Worm (Caenorhabditis elegans): ENCODE measurements around the gene B0336.13.

- no peak for TF ChIP-seq klf-2 (GFP tag; conservative IDR thresholded peaks at IDR 0.05)
- no peak for TF ChIP-seq ztf-29 (GFP tag; IDR thresholded peaks at IDR 0.05)
- no peak for TF ChIP-seq ref-1 (GFP tag; conservative IDR thresholded peaks at IDR 0.05)
- TF ChIP-seq ztf-23 (GFP tag; IDR thresholded peaks at IDR 0.05): no peak
- TF ChIP-seq med-1 (GFP tag; optimal IDR thresholded peaks at IDR 0.05; ENCODE audit: insufficient read depth): no peak
- TF ChIP-seq flt-1 (GFP tag; IDR thresholded peaks at IDR 0.05): no peak
- TF ChIP-seq cog-1 (tag; optimal IDR thresholded peaks at IDR 0.05): no peak
These were observed 4.3 kb downstream of the B0336.13 start, which contains the start of the genes lgg-3 and rgs-5 for ce11 chrIII:5697963-5698730.
